Worm (Caenorhabditis elegans) whole organism, L1 larva: ENCODE data around the gene C09G9.5.
A peak's percentile ranks its signal among the peaks of the same experiment; 100 is the strongest.

Source experiments
- C04F5.9 ChIP-seq: sonication (generic microtip); optimal IDR thresholded peaks from 2 replicates; lab custom pipeline; 2016; ENCODE audit warnings: missing genetic modification characterization, missing compliant biosample characterization
- Y116A8C.19 ChIP-seq: sonication (generic microtip); optimal IDR thresholded peaks from 2 replicates; lab custom pipeline; 2016; ENCODE audit warnings: missing compliant biosample characterization, missing genetic modification characterization, borderline replicate concordance
- alr-1 ChIP-seq: fragments of 200-800 bp; sonication (Bioruptor generic); optimal IDR thresholded peaks from 2 replicates; lab custom pipeline; 2018; ENCODE audit warnings: borderline replicate concordance, mild to moderate bottlenecking, missing genetic modification characterization, missing compliant biosample characterization
- aly-2 ChIP-seq: fragments of 150-350 bp; optimal IDR thresholded peaks from 2 replicates; lab custom pipeline; 2014; ENCODE audit warnings: missing biosample characterization, missing genetic modification characterization
- ama-1 ChIP-seq: fragments of 150-350 bp; optimal IDR thresholded peaks from 2 replicates; lab custom pipeline; 2014
- blmp-1 ChIP-seq: fragments of 150-350 bp; optimal IDR thresholded peaks from 2 replicates; lab custom pipeline; 2014; ENCODE audit warnings: missing biosample characterization, missing genetic modification characterization
- ceh-82 ChIP-seq, 3 experiments: fragments of 150-350 bp in 1 of 3; sonication (generic microtip) in 2 of 3; optimal IDR thresholded peaks; 2 replicates each; lab custom pipeline; 2014 to 2017; ENCODE audit warnings: missing biosample characterization in 3 of 3, missing genetic modification characterization in 3 of 3
- ceh-88 ChIP-seq: fragments of 200-800 bp; sonication (Bioruptor generic); IDR thresholded peaks from 2 replicates; pipeline ENCODE4 v1.3.6; 2022; ENCODE audit warnings: missing genetic modification characterization, missing compliant biosample characterization
- ces-1 ChIP-seq: fragments of 150-350 bp; optimal IDR thresholded peaks from 2 replicates; lab custom pipeline; 2014; ENCODE audit warnings: missing biosample characterization, missing genetic modification reagents, missing genetic modification characterization
- dpl-1 ChIP-seq, 3 experiments: fragments of 150-350 bp in 2 of 3; sonication (generic microtip) in 1 of 3; optimal IDR thresholded peaks; 2 replicates each; lab custom pipeline; 2014 to 2017; ENCODE audit warnings: missing biosample characterization in 3 of 3, missing genetic modification characterization in 3 of 3, missing genetic modification reagents in 3 of 3
- dsc-1 ChIP-seq: sonication (generic microtip); optimal IDR thresholded peaks from 2 replicates; lab custom pipeline; 2016; ENCODE audit warnings: mild to moderate bottlenecking, missing genetic modification characterization, missing compliant biosample characterization
- efl-1 ChIP-seq, 4 experiments: fragments of 150-350 bp; optimal IDR thresholded peaks in 3 of 4; peaks in 1 of 4; 1 replicate in 1 of 4; 2 replicates in 3 of 4; lab custom pipeline; 2014; ENCODE audit warnings: missing biosample characterization in 2 of 4, missing genetic modification characterization in 2 of 4, missing genetic modification reagents in 2 of 4
- efl-3 ChIP-seq: fragments of 200-800 bp; sonication (Bioruptor generic); optimal IDR thresholded peaks from 2 replicates; lab custom pipeline; 2018; ENCODE audit warnings: mild to moderate bottlenecking, missing genetic modification characterization, missing compliant biosample characterization
- egl-27 ChIP-seq, 2 experiments: fragments of 150-350 bp in 1 of 2; sonication (generic microtip); optimal IDR thresholded peaks; 3 replicates each; lab custom pipeline; 2017 to 2018; ENCODE audit warnings: missing biosample characterization in 2 of 2, missing genetic modification characterization in 2 of 2, missing genetic modification reagents in 2 of 2
- elt-2 ChIP-seq: sonication (generic microtip); optimal IDR thresholded peaks from 2 replicates; lab custom pipeline; 2016; ENCODE audit warnings: missing genetic modification characterization, mild to moderate bottlenecking, inconsistent platforms, missing compliant biosample characterization, missing genetic modification reagents
- elt-3 ChIP-seq, 6 experiments: fragments of 150-350 bp in 1 of 6; sonication (generic microtip); optimal IDR thresholded peaks; 2 replicates each; lab custom pipeline; 2017 to 2018; ENCODE audit warnings: missing biosample characterization in 6 of 6, missing genetic modification characterization in 6 of 6, inconsistent platforms in 1 of 6
- fkh-10 ChIP-seq: sonication (generic microtip); optimal IDR thresholded peaks from 2 replicates; lab custom pipeline; 2017; ENCODE audit warnings: missing biosample characterization, missing genetic modification reagents, missing genetic modification characterization
- fkh-4 ChIP-seq: sonication (generic microtip); optimal IDR thresholded peaks from 2 replicates; lab custom pipeline; 2016; ENCODE audit warnings: missing compliant biosample characterization, missing genetic modification characterization, borderline replicate concordance
- fos-1 ChIP-seq: fragments of 150-350 bp; optimal IDR thresholded peaks from 2 replicates; lab custom pipeline; 2014; ENCODE audit warnings: missing biosample characterization, missing genetic modification characterization
- grh-1 ChIP-seq: fragments of 200-800 bp; sonication (Bioruptor generic); IDR thresholded peaks from 2 replicates; pipeline ENCODE4 v1.3.6; 2022; ENCODE audit warnings: missing genetic modification reagents, missing genetic modification characterization, missing compliant biosample characterization
- hlh-17 ChIP-seq: fragments of 200-800 bp; sonication (Bioruptor generic); optimal IDR thresholded peaks from 2 replicates; lab custom pipeline; 2018; ENCODE audit warnings: missing genetic modification characterization, mild to moderate bottlenecking, missing compliant biosample characterization, moderate library complexity, borderline replicate concordance
- irx-1 ChIP-seq: sonication (generic microtip); optimal IDR thresholded peaks from 2 replicates; lab custom pipeline; 2016; ENCODE audit warnings: missing genetic modification characterization, missing compliant biosample characterization
- isw-1 ChIP-seq: fragments of 200-800 bp; sonication (Bioruptor generic); IDR thresholded peaks from 2 replicates; pipeline ENCODE4 v1.3.6; 2022; ENCODE audit warnings: missing genetic modification characterization, missing compliant biosample characterization
- lin-14 ChIP-seq: fragments of 200-800 bp; sonication (Bioruptor generic); optimal IDR thresholded peaks from 2 replicates; lab custom pipeline; 2018; ENCODE audit warnings: mild to moderate bottlenecking, missing genetic modification characterization, moderate library complexity, missing compliant biosample characterization
- lin-39 ChIP-seq: fragments of 150-350 bp; optimal IDR thresholded peaks from 2 replicates; lab custom pipeline; 2014; ENCODE audit warnings: missing biosample characterization, missing genetic modification reagents, missing genetic modification characterization
- lir-3 ChIP-seq: sonication (generic microtip); optimal IDR thresholded peaks from 2 replicates; lab custom pipeline; 2016; ENCODE audit warnings: mild to moderate bottlenecking, missing genetic modification characterization, moderate library complexity, missing compliant biosample characterization; ENCODE audit not compliant: poor library complexity
- mdl-1 ChIP-seq, 2 experiments: fragments of 150-350 bp; optimal IDR thresholded peaks; 2 replicates each; lab custom pipeline; 2014 to 2017; ENCODE audit warnings: missing biosample characterization in 2 of 2, missing genetic modification characterization in 2 of 2, inconsistent platforms in 1 of 2
- mef-2 ChIP-seq: fragments of 150-350 bp; optimal IDR thresholded peaks from 2 replicates; lab custom pipeline; 2014; ENCODE audit warnings: missing biosample characterization, missing genetic modification characterization
- nhr-12 ChIP-seq: sonication (generic microtip); optimal IDR thresholded peaks from 2 replicates; lab custom pipeline; 2017; ENCODE audit warnings: missing biosample characterization, missing genetic modification characterization
- nhr-237 ChIP-seq: fragments of 150-350 bp; optimal IDR thresholded peaks from 2 replicates; lab custom pipeline; 2014; ENCODE audit warnings: missing biosample characterization, missing genetic modification characterization
- nhr-28 ChIP-seq: fragments of 150-350 bp; optimal IDR thresholded peaks from 2 replicates; lab custom pipeline; 2014; ENCODE audit warnings: missing biosample characterization, missing genetic modification characterization
- nhr-84 ChIP-seq: sonication (generic microtip); optimal IDR thresholded peaks from 2 replicates; lab custom pipeline; 2017; ENCODE audit warnings: missing biosample characterization, missing genetic modification characterization
- nhr-85 ChIP-seq: sonication (generic microtip); peaks from one replicate; lab custom pipeline; 2016; ENCODE audit warnings: missing genetic modification characterization, inconsistent platforms, missing compliant biosample characterization
- nhr-90 ChIP-seq: sonication (generic microtip); optimal IDR thresholded peaks from 2 replicates; lab custom pipeline; 2016; ENCODE audit warnings: mild to moderate bottlenecking, missing genetic modification characterization, missing compliant biosample characterization; ENCODE audit not compliant: poor library complexity
- pax-3 ChIP-seq: fragments of 200-800 bp; sonication (Bioruptor generic); optimal IDR thresholded peaks from 2 replicates; lab custom pipeline; 2018; ENCODE audit warnings: mild to moderate bottlenecking, missing genetic modification characterization, moderate library complexity, missing compliant biosample characterization
- pqm-1 ChIP-seq: sonication (generic microtip); optimal IDR thresholded peaks from 3 replicates; lab custom pipeline; 2017; ENCODE audit warnings: missing biosample characterization, missing genetic modification characterization
- rnt-1 ChIP-seq: sonication (generic microtip); optimal IDR thresholded peaks from 2 replicates; lab custom pipeline; 2016; ENCODE audit warnings: mild to moderate bottlenecking, missing genetic modification characterization, moderate library complexity, missing compliant biosample characterization
- skn-1 ChIP-seq: fragments of 150-350 bp; optimal IDR thresholded peaks from 2 replicates; lab custom pipeline; 2014; ENCODE audit warnings: missing biosample characterization, missing genetic modification characterization
- snu-23 ChIP-seq: sonication (generic microtip); optimal IDR thresholded peaks from 2 replicates; lab custom pipeline; 2016; ENCODE audit warnings: missing genetic modification characterization, missing compliant biosample characterization
- sox-4 ChIP-seq: sonication (generic microtip); optimal IDR thresholded peaks from 2 replicates; lab custom pipeline; 2016; ENCODE audit warnings: missing genetic modification characterization, missing compliant biosample characterization
- sptf-1 ChIP-seq: fragments of 150-350 bp; optimal IDR thresholded peaks from 2 replicates; lab custom pipeline; 2014; ENCODE audit warnings: missing biosample characterization, missing genetic modification characterization
- unc-130 ChIP-seq: fragments of 150-350 bp; optimal IDR thresholded peaks from 2 replicates; lab custom pipeline; 2017; ENCODE audit warnings: missing biosample characterization, missing genetic modification characterization, inconsistent platforms
- unc-62 ChIP-seq: fragments of 150-350 bp; optimal IDR thresholded peaks from 2 replicates; lab custom pipeline; 2014; ENCODE audit warnings: missing biosample characterization, missing genetic modification reagents, missing genetic modification characterization
- unc-86 ChIP-seq: sonication (generic microtip); optimal IDR thresholded peaks from 2 replicates; lab custom pipeline; 2016; ENCODE audit warnings: missing genetic modification characterization, missing compliant biosample characterization
- zag-1 ChIP-seq: fragments of 150-350 bp; optimal IDR thresholded peaks from 2 replicates; lab custom pipeline; 2014; ENCODE audit warnings: missing biosample characterization, missing genetic modification characterization
- zip-4 ChIP-seq: fragments of 200-800 bp; sonication (Bioruptor generic); optimal IDR thresholded peaks from 2 replicates; lab custom pipeline; 2018; ENCODE audit warnings: mild to moderate bottlenecking, missing genetic modification characterization, moderate library complexity, missing compliant biosample characterization
- ztf-11 ChIP-seq, 2 experiments: sonication (generic microtip); optimal IDR thresholded peaks; 2 replicates each; lab custom pipeline; 2016 to 2017; ENCODE audit warnings: missing genetic modification characterization in 2 of 2, missing biosample characterization in 1 of 2, missing compliant biosample characterization in 1 of 2

C09G9.5 gene

DNA sequence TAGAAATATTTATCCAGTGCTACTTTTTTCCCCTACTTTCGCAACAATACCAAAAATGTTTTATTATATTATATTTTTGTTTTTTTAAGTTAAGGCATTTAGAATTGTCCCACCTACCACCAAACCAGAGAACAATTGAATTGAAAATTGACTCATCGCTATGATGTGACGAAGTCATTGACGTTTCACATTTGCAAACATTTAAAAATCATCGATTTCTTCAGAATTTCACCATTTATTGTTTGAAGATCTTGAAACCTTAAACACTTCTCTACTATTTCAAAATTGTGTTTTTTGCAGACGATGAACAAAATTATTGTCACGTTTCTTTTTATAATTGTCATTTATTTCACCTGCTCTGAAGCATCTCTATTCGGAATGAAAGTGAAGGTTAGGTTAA is 5.1 kb upstream of the C09G9.5 start, which contains the start of gene C09G9.8:
Gene C09G9.8 (plus strand): TSS at position 301 of the 400 bp plus-strand sequence.
- TF ChIP-seq nhr-237 = no peak
- TF ChIP-seq egl-27 (tag; optimal IDR thresholded peaks at IDR 0.05; lab: Kevin White, UChicago) = no peak

DNA sequence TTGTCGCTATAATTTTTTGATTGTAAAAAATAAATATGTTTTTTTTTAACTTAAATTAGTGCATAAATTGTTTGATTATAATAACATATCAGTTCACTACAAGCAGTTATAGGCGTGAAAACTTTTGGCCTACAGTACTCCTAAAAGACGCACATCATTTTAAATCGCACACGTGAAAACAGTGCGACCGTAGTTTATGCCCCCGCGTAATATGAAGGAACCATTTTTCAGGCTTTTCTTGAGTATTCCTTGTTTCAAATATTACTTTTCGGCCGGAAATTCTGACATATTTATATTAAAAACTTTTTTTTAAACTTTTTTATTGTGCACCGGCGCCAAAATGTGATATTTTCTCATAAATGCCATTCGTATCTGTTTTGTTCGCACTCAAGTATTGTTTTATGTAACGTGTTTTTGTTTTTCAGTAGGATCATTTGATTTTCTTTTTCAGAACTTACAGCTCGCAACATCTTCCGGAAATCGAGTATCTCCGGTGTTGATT is 2.2 kb downstream of the C09G9.5 start, which contains the start of gene oma-1:
Gene oma-1 (plus strand): TSS at position 452 of the 502 bp plus-strand sequence.
- TF ChIP-seq unc-62 (GFP tag; lab: Kevin White, UChicago) = no peak
- TF ChIP-seq nhr-85 = peak; percentile 35
- TF ChIP-seq, all 84 proteins: peak for 1

DNA sequence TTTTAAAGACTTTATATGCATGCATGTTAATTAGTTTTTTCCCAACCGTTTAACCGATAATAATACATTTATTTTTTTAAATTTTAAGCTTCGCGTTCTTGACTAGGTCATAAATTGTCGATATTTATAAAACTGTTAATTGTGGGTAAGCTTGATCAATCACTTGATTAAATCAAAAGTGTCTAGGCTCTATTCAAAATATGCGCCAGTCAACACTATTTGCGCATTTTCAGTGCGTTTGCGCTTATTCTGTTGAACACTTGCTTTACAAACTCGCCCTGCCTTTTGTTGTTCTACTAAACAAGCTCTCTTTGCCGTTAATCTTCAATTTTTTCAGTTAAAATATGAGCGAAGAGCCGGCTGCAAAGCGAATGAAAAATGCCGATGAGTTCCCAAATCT is 4.8 kb downstream of the C09G9.5 start, which contains the start of gene spr-2:
Gene spr-2 (plus strand): TSS at position 332 of the 400 bp plus-strand sequence.
- TF ChIP-seq fkh-10 (GFP tag; lab: Kevin White, UChicago) (peak; percentile 30), lir-3 (tag; lab: Kevin White, UChicago) (no peak), pqm-1 (no peak), rnt-1 (tag; lab: Kevin White, UChicago) (peak; percentile 84), ces-1 (no peak), ama-1 (lab: Kevin White, UChicago) (no peak), snu-23 (GFP tag; lab: Kevin White, UChicago) (peak; percentile 78), lin-39 (tag; lab: Kevin White, UChicago) (peak; percentile 75), zag-1 (no peak), sox-4 (peak; percentile 4), zip-4 (GFP tag; lab: Kevin White, UChicago) (no peak), mef-2 (tag; lab: Kevin White, UChicago) (peak; percentile 5), unc-130 (peak; percentile 37), sptf-1 (no peak), nhr-90 (tag; lab: Kevin White, UChicago) (peak; percentile 79), ceh-82 (tag; optimal IDR thresholded peaks at IDR 0.05; lab: Kevin White, UChicago) (peak; percentile 21 to 65 (median 54)), C04F5.9 (peak; percentile 14), hlh-17 (GFP tag; lab: Kevin White, UChicago) (no peak), ztf-11 (tag; optimal IDR thresholded peaks at IDR 0.05; lab: Kevin White, UChicago) (peak in 1 of 2 experiments; percentile 3), irx-1 (tag; lab: Kevin White, UChicago) (peak; percentile 59), nhr-84 (no peak), dpl-1 (GFP tag; optimal IDR thresholded peaks at IDR 0.05; lab: Kevin White, UChicago) (peak; percentile 84 to 88 (median 87)), dsc-1 (tag; lab: Kevin White, UChicago) (peak; percentile 75), efl-3 (GFP tag; lab: Kevin White, UChicago) (no peak), Y116A8C.19 (tag; lab: Kevin White, UChicago) (no peak), lin-14 (GFP tag; lab: Kevin White, UChicago) (peak; percentile 81), efl-1 (optimal IDR thresholded peaks at IDR 0.05; lab: Kevin White, UChicago) (peak; percentile 81 to 89), efl-1 (GFP tag; optimal IDR thresholded peaks at IDR 0.05 in 1 of 2; lab: Kevin White, UChicago) (peak; percentile 86 to 99), blmp-1 (peak; percentile 64), elt-3 (tag; optimal IDR thresholded peaks at IDR 0.05; lab: Kevin White, UChicago) (peak in 2 of 6 experiments; percentile 12 to 34), alr-1 (tag; lab: Kevin White, UChicago) (no peak), fos-1 (tag; lab: Kevin White, UChicago) (peak; percentile 55), elt-2 (tag; lab: Kevin White, UChicago) (peak; percentile 8), unc-86 (tag; lab: Kevin White, UChicago) (peak; percentile 59), ceh-88 (GFP tag; lab: Robert Waterston, UW) (no peak), fkh-4 (tag; lab: Kevin White, UChicago) (no peak), nhr-12 (no peak), grh-1 (GFP tag; lab: Robert Waterston, UW) (0 out of 2 replicates have a peak, but pooled peaks have one; percentile 18), skn-1 (tag; lab: Kevin White, UChicago) (peak; percentile 52), isw-1 (GFP tag; lab: Robert Waterston, UW) (peak; percentile 42; the same call in 1 of the 2 replicates), aly-2 (tag; lab: Kevin White, UChicago) (peak; percentile 41), mdl-1 (tag; optimal IDR thresholded peaks at IDR 0.05; lab: Kevin White, UChicago) (peak in 1 of 2 experiments; percentile 48), nhr-28 (tag; lab: Kevin White, UChicago) (no peak), unc-62 (GFP tag; lab: Kevin White, UChicago) (no peak), pax-3 (tag; lab: Kevin White, UChicago) (no peak)
